Worm (Caenorhabditis elegans): Measurements from ENCODE around the gene C55C3.3.

- no peak for TF ChIP-seq flt-1 (GFP tag; IDR thresholded peaks at IDR 0.05)
- TF ChIP-seq tab-1 (GFP tag; IDR thresholded peaks at IDR 0.05) = no peak
Measured at ce11 chrIV:5708796-5709195, 23.7 kb downstream of the C55C3.3 start, which contains the start of gene C55C3.1.

All from whole organism, midembryonic.